Worm (Caenorhabditis elegans) whole organism, L2 larva: ENCODE data around the gene C06C6.7.

Source experiments
- F13H6.1 ChIP-seq: sonication (generic microtip); optimal IDR thresholded peaks from 2 replicates; lab custom pipeline; 2016; ENCODE audit warnings: missing genetic modification characterization, missing compliant biosample characterization
- R02D3.7 ChIP-seq: fragments of 150-350 bp; optimal IDR thresholded peaks from 2 replicates; lab custom pipeline; 2014; ENCODE audit warnings: missing biosample characterization, missing genetic modification characterization
- Y55F3AM.14 ChIP-seq: fragments of 200-800 bp; sonication (Bioruptor generic); optimal IDR thresholded peaks from 2 replicates; lab custom pipeline; 2018; ENCODE audit warnings: mild to moderate bottlenecking, missing genetic modification characterization, missing compliant biosample characterization
- ZK546.5 ChIP-seq: sonication (generic microtip); optimal IDR thresholded peaks from 2 replicates; lab custom pipeline; 2017; ENCODE audit warnings: missing biosample characterization, missing genetic modification characterization
- alr-1 ChIP-seq: fragments of 150-350 bp; optimal IDR thresholded peaks from 2 replicates; lab custom pipeline; 2014; ENCODE audit warnings: missing biosample characterization, missing genetic modification characterization
- aly-2 ChIP-seq: fragments of 150-350 bp; optimal IDR thresholded peaks from 2 replicates; lab custom pipeline; 2014; ENCODE audit warnings: missing biosample characterization, missing genetic modification characterization
- ama-1 ChIP-seq: fragments of 150-350 bp; optimal IDR thresholded peaks from 2 replicates; lab custom pipeline; 2018; ENCODE audit warnings: inconsistent platforms
- ceh-16 ChIP-seq: fragments of 150-350 bp; optimal IDR thresholded peaks from 2 replicates; lab custom pipeline; 2014; ENCODE audit warnings: missing biosample characterization, missing genetic modification characterization
- ceh-82 ChIP-seq: fragments of 150-350 bp; optimal IDR thresholded peaks from 2 replicates; lab custom pipeline; 2014; ENCODE audit warnings: missing biosample characterization, missing genetic modification characterization
- crh-2 ChIP-seq: sonication (generic microtip); optimal IDR thresholded peaks from 2 replicates; lab custom pipeline; 2017; ENCODE audit warnings: missing biosample characterization, missing genetic modification characterization
- dmd-4 ChIP-seq: sonication (generic microtip); optimal IDR thresholded peaks from 2 replicates; lab custom pipeline; 2017; ENCODE audit warnings: missing biosample characterization, missing genetic modification characterization
- elt-1 ChIP-seq: fragments of 150-350 bp; optimal IDR thresholded peaks from 2 replicates; lab custom pipeline; 2014; ENCODE audit warnings: missing biosample characterization, missing genetic modification characterization
- elt-3 ChIP-seq: sonication (generic microtip); optimal IDR thresholded peaks from 2 replicates; lab custom pipeline; 2017; ENCODE audit warnings: missing biosample characterization, missing genetic modification characterization
- gmeb-1 ChIP-seq: fragments of 150-350 bp; optimal IDR thresholded peaks from 2 replicates; lab custom pipeline; 2014; ENCODE audit warnings: missing biosample characterization, missing genetic modification characterization
- lin-39 ChIP-seq: fragments of 150-350 bp; optimal IDR thresholded peaks from 2 replicates; lab custom pipeline; 2014; ENCODE audit warnings: missing biosample characterization, missing genetic modification reagents, missing genetic modification characterization
- lsy-2 ChIP-seq, 2 experiments: fragments of 150-350 bp in 1 of 2; sonication (generic microtip) in 1 of 2; optimal IDR thresholded peaks; 2 replicates each; lab custom pipeline; 2014 to 2017; ENCODE audit warnings: missing biosample characterization in 2 of 2, missing genetic modification characterization in 2 of 2
- mab-5 ChIP-seq: fragments of 150-350 bp; optimal IDR thresholded peaks from 2 replicates; lab custom pipeline; 2014; ENCODE audit warnings: missing biosample characterization, missing genetic modification characterization
- mbf-1 ChIP-seq: sonication (generic microtip); optimal IDR thresholded peaks from 2 replicates; lab custom pipeline; 2017; ENCODE audit warnings: missing biosample characterization, missing genetic modification characterization
- nhr-10 ChIP-seq: sonication (generic microtip); optimal IDR thresholded peaks from 2 replicates; lab custom pipeline; 2017; ENCODE audit warnings: missing biosample characterization, missing genetic modification characterization
- nhr-11 ChIP-seq: fragments of 150-350 bp; optimal IDR thresholded peaks from 2 replicates; lab custom pipeline; 2014; ENCODE audit warnings: missing biosample characterization, missing genetic modification characterization
- nhr-12 ChIP-seq: fragments of 150-350 bp; optimal IDR thresholded peaks from 2 replicates; lab custom pipeline; 2014; ENCODE audit warnings: missing biosample characterization, missing genetic modification characterization
- nhr-129 ChIP-seq: fragments of 150-350 bp; optimal IDR thresholded peaks from 2 replicates; lab custom pipeline; 2014; ENCODE audit warnings: missing biosample characterization, missing genetic modification characterization
- nhr-21 ChIP-seq: fragments of 150-350 bp; optimal IDR thresholded peaks from 2 replicates; lab custom pipeline; 2014; ENCODE audit warnings: missing biosample characterization, missing genetic modification characterization
- nhr-23 ChIP-seq: fragments of 150-350 bp; optimal IDR thresholded peaks from 2 replicates; lab custom pipeline; 2014; ENCODE audit warnings: missing biosample characterization, missing genetic modification reagents, missing genetic modification characterization
- nhr-237 ChIP-seq: fragments of 150-350 bp; optimal IDR thresholded peaks from 2 replicates; lab custom pipeline; 2014; ENCODE audit warnings: missing biosample characterization, missing genetic modification characterization
- nhr-25 ChIP-seq: fragments of 150-350 bp; sonication (generic microtip); optimal IDR thresholded peaks from 3 replicates; lab custom pipeline; 2014; ENCODE audit warnings: missing biosample characterization, missing genetic modification characterization
- nhr-6 ChIP-seq: fragments of 150-350 bp; optimal IDR thresholded peaks from 2 replicates; lab custom pipeline; 2014; ENCODE audit warnings: missing biosample characterization, missing genetic modification characterization
- nhr-77 ChIP-seq: fragments of 150-350 bp; optimal IDR thresholded peaks from 2 replicates; lab custom pipeline; 2014; ENCODE audit warnings: missing biosample characterization, missing genetic modification characterization
- peb-1 ChIP-seq: fragments of 150-350 bp; optimal IDR thresholded peaks from 2 replicates; lab custom pipeline; 2014; ENCODE audit warnings: missing biosample characterization, missing genetic modification characterization
- sem-4 ChIP-seq: fragments of 150-350 bp; optimal IDR thresholded peaks from 2 replicates; lab custom pipeline; 2014; ENCODE audit warnings: missing biosample characterization, missing genetic modification reagents, missing genetic modification characterization
- skn-1 ChIP-seq: sonication (generic microtip); optimal IDR thresholded peaks from 2 replicates; lab custom pipeline; 2017; ENCODE audit warnings: missing biosample characterization, missing genetic modification characterization
- sma-3 ChIP-seq: sonication (generic microtip); optimal IDR thresholded peaks from 2 replicates; lab custom pipeline; 2016; ENCODE audit warnings: missing genetic modification reagents, missing genetic modification characterization, missing compliant biosample characterization
- sma-9 ChIP-seq, 2 experiments: fragments of 150-350 bp in 1 of 2; sonication (generic microtip) in 1 of 2; optimal IDR thresholded peaks; 2 replicates each; lab custom pipeline; 2014 to 2016; ENCODE audit warnings: missing genetic modification characterization in 2 of 2, mild to moderate bottlenecking in 1 of 2, missing biosample characterization in 1 of 2, missing compliant biosample characterization in 1 of 2, missing genetic modification reagents in 1 of 2, moderate library complexity in 1 of 2
- snpc-4 ChIP-seq: fragments of 150-350 bp; optimal IDR thresholded peaks from 2 replicates; lab custom pipeline; 2014; ENCODE audit warnings: missing biosample characterization, missing genetic modification characterization
- unc-39 ChIP-seq: fragments of 150-350 bp; optimal IDR thresholded peaks from 2 replicates; lab custom pipeline; 2014; ENCODE audit warnings: missing biosample characterization, missing genetic modification characterization
- unc-55 ChIP-seq: fragments of 150-350 bp; sonication (generic microtip); optimal IDR thresholded peaks from 3 replicates; lab custom pipeline; 2014; ENCODE audit warnings: missing biosample characterization, missing genetic modification reagents, missing genetic modification characterization
- zag-1 ChIP-seq: fragments of 150-350 bp; optimal IDR thresholded peaks from 2 replicates; lab custom pipeline; 2014; ENCODE audit warnings: missing biosample characterization, missing genetic modification characterization
- ztf-1 ChIP-seq: fragments of 200-800 bp; sonication (Bioruptor generic); conservative IDR thresholded peaks from 2 replicates; pipeline ENCODE4 v1.3.6; 2022; ENCODE audit warnings: missing genetic modification characterization, missing compliant biosample characterization
- ztf-11 ChIP-seq: sonication (generic microtip); optimal IDR thresholded peaks from 2 replicates; lab custom pipeline; 2017; ENCODE audit warnings: missing biosample characterization, missing genetic modification characterization
- ztf-4 ChIP-seq: fragments of 150-350 bp; optimal IDR thresholded peaks from 2 replicates; lab custom pipeline; 2014; ENCODE audit warnings: missing biosample characterization, missing genetic modification characterization

C06C6.7 gene

DNA sequence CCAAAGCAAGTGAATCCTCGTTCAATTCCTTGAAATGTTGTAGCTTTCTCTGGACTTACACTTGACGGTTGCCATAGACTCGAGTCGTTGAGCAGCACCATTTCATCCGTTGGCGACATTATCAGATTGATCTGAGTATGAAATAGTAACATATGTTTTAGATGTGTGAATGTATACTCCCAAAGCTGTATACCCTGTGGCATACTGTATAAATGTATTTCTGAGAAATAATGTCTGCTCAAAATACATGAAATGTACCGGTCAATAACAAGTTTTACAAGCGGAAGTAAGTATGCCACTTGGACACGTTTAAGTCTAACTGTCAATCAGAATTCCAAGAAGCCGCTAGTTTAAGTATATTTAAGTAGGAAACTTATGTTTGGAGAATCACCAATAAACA is 17.6 kb downstream of the C06C6.7 start, which contains the start of gene str-233:
str-233 (minus strand) TSS at position 101 of the 400 bp plus-strand sequence.
- TF ChIP-seq ceh-16 (tag; lab: Kevin White, UChicago) (no peak), R02D3.7 (tag; lab: Kevin White, UChicago) (no peak), ztf-4 (tag; lab: Kevin White, UChicago) (no peak), ama-1 (lab: Kevin White, UChicago) (no peak), lsy-2 (tag; optimal IDR thresholded peaks at IDR 0.05; lab: Kevin White, UChicago) (no peak), nhr-25 (no peak), elt-3 (tag; lab: Kevin White, UChicago) (no peak), dmd-4 (tag; lab: Kevin White, UChicago) (no peak), skn-1 (no peak), nhr-6 (no peak), Y55F3AM.14 (GFP tag; lab: Kevin White, UChicago) (no peak), ztf-11 (tag; lab: Kevin White, UChicago) (no peak), sma-9 (GFP tag; optimal IDR thresholded peaks at IDR 0.05; lab: Kevin White, UChicago) (no peak), sma-9 (tag; optimal IDR thresholded peaks at IDR 0.05; lab: Kevin White, UChicago) (no peak), mbf-1 (tag; lab: Kevin White, UChicago) (no peak), F13H6.1 (tag; lab: Kevin White, UChicago) (no peak), ZK546.5 (tag; lab: Kevin White, UChicago) (no peak), snpc-4 (no peak)

DNA sequence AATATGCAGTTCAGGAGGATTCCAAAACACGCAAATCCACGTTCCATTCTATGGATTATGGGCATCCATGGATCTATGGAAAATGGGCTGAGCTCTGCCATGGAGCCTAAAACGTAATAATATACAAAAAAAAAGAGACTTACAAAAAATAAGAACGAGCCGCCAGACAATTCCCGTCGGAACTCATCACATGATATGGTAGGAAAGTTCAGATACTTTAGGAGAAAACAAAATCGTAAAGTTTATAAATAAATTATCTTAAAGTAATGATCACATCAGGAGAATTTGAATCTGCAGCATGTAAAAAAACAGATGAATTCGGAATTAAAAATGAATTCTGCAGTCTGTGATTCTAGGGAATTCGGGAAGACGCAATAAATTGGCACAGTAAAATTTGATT is 23.7 kb downstream of the C06C6.7 start, which contains the start of gene str-232:
str-232 (minus strand) TSS at position 101 of the 400 bp plus-strand sequence.
- TF ChIP-seq sma-9 (GFP tag; optimal IDR thresholded peaks at IDR 0.05; lab: Kevin White, UChicago) (no peak), sma-9 (tag; optimal IDR thresholded peaks at IDR 0.05; lab: Kevin White, UChicago) (no peak), elt-1 (tag; lab: Kevin White, UChicago) (no peak), nhr-21 (tag; lab: Kevin White, UChicago) (no peak), crh-2 (no peak), nhr-23 (no peak)

DNA sequence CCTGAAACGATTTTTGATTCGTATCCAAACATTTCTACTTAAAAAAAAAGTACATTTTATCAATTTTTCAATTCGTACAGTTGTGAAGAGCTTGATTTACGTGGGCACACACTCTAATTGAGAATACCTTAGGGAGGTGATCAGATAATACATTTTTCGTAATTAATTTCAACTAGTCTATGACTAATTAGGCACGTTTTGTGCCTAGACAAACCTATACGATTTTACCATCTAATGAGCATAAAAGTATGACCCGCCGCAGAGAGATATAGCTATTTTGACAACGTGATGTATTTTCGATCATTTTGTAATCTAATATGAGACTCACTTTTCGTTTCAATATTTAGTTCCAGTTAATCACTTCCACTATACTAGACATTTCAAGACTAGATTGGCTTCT is 25.0 kb downstream of the C06C6.7 start:
- TF ChIP-seq unc-39 (tag; lab: Kevin White, UChicago) (no peak), ZK546.5 (tag; lab: Kevin White, UChicago) (no peak), sem-4 (tag; lab: Kevin White, UChicago) (no peak), unc-55 (GFP tag; lab: Kevin White, UChicago) (no peak), nhr-129 (tag; lab: Kevin White, UChicago) (no peak), sma-9 (GFP tag; optimal IDR thresholded peaks at IDR 0.05; lab: Kevin White, UChicago) (no peak), sma-9 (tag; optimal IDR thresholded peaks at IDR 0.05; lab: Kevin White, UChicago) (no peak), ama-1 (lab: Kevin White, UChicago) (no peak), lsy-2 (tag; optimal IDR thresholded peaks at IDR 0.05; lab: Kevin White, UChicago) (no peak), elt-1 (tag; lab: Kevin White, UChicago) (no peak), sma-3 (GFP tag; lab: Kevin White, UChicago) (no peak), ztf-11 (tag; lab: Kevin White, UChicago) (no peak), peb-1 (tag; lab: Kevin White, UChicago) (no peak), alr-1 (tag; lab: Kevin White, UChicago) (no peak), lin-39 (tag; lab: Kevin White, UChicago) (no peak)

ce11 chrV:16017671-16018070 is 25.7 kb downstream of the C06C6.7 start, which contains the start of gene srx-43:
Gene srx-43, plus strand, starts transcription at chrV:16017971.
- no peak for TF ChIP-seq sma-3 (GFP tag; lab: Kevin White, UChicago)
- TF ChIP-seq ztf-11 (tag; lab: Kevin White, UChicago): no peak
- TF ChIP-seq ceh-82: no peak
- TF ChIP-seq gmeb-1 (tag; lab: Kevin White, UChicago): no peak
- no peak for TF ChIP-seq aly-2

DNA sequence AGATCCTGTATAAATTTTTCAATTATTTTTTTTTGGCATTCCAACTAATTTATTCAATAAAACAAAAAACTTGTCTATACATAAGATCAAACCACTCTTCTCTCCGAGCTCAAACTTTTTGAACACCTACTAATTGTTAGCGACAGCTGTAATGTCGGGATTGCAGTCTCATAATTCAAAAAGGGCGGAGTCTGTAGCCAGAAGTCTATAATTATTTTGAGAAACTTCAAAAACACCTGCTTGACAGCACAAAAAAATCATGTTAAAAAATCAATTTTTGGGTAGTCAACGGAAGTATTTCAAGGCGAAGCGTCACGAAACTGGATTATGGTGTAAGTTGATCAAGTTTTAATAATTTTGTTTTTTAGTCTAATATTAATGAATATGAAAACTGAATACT is 28.1 kb downstream of the C06C6.7 start, which contains the start of gene srx-44:
srx-44 (plus strand) TSS at position 301 of the 400 bp plus-strand sequence.
- TF ChIP-seq unc-39 (tag; lab: Kevin White, UChicago) (no peak), elt-1 (tag; lab: Kevin White, UChicago) (no peak)

DNA sequence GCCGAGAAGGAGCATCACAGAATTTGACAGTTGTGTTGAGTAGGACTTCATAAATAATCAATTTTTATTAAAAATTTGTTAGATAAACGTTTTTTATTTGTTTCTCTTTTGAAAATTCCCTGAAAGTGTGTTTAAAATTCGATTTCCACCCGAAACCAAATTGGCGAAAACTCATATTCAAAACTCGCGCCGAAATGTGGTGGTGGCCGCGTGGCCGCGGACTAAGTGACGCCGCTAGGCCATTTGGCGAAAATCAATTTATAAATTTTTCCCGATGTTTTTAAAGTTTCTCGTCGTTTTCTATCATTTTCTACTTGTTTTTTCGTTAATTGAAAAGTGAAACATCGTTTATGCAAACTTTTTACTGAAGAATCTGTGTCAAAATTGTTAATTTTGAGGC is 30.6 kb downstream of the C06C6.7 start:
- TF ChIP-seq mbf-1 (tag; lab: Kevin White, UChicago) (no peak), snpc-4 (peak; percentile 31), nhr-10 (tag; lab: Kevin White, UChicago) (no peak), crh-2 (peak; percentile 42), dmd-4 (tag; lab: Kevin White, UChicago) (no peak), nhr-237 (tag; lab: Kevin White, UChicago) (no peak), nhr-25 (no peak), lin-39 (tag; lab: Kevin White, UChicago) (no peak), ZK546.5 (tag; lab: Kevin White, UChicago) (no peak), ztf-11 (tag; lab: Kevin White, UChicago) (no peak), nhr-77 (no peak), Y55F3AM.14 (GFP tag; lab: Kevin White, UChicago) (no peak), nhr-12 (no peak), ztf-1 (GFP tag; lab: Robert Waterston, UW) (no peak), zag-1 (tag; lab: Kevin White, UChicago) (no peak), ztf-4 (tag; lab: Kevin White, UChicago) (no peak), unc-55 (GFP tag; lab: Kevin White, UChicago) (peak; percentile 41), aly-2 (no peak), unc-39 (tag; lab: Kevin White, UChicago) (no peak), nhr-11 (tag; lab: Kevin White, UChicago) (no peak), mab-5 (tag; lab: Kevin White, UChicago) (no peak), ceh-16 (tag; lab: Kevin White, UChicago) (no peak), sem-4 (tag; lab: Kevin White, UChicago) (no peak), gmeb-1 (tag; lab: Kevin White, UChicago) (peak; percentile 87), peb-1 (tag; lab: Kevin White, UChicago) (no peak)
